Worm (Caenorhabditis elegans) whole organism, mixed stage, embryonic: ENCODE measurements around the gene C18D4.6.

Experiments
- blmp-1 ChIP-seq: fragments of 150-350 bp; optimal IDR thresholded peaks from 2 replicates; lab custom pipeline; 2014; ENCODE audit warnings: missing biosample characterization, missing genetic modification characterization
- ces-1 ChIP-seq: fragments of 150-350 bp; optimal IDR thresholded peaks from 2 replicates; lab custom pipeline; 2014; ENCODE audit warnings: missing biosample characterization, missing genetic modification reagents, missing genetic modification characterization
- lin-13 ChIP-seq: fragments of 150-350 bp; optimal IDR thresholded peaks from 2 replicates; lab custom pipeline; 2014; ENCODE audit warnings: missing biosample characterization, missing genetic modification characterization
- lsy-2 ChIP-seq: fragments of 150-350 bp; optimal IDR thresholded peaks from 2 replicates; lab custom pipeline; 2014; ENCODE audit warnings: missing biosample characterization, missing genetic modification characterization
- mep-1 ChIP-seq: fragments of 150-350 bp; optimal IDR thresholded peaks from 2 replicates; lab custom pipeline; 2017; ENCODE audit warnings: missing biosample characterization, missing genetic modification reagents, missing genetic modification characterization, inconsistent platforms

- TF ChIP-seq lsy-2 (tag; lab: Kevin White, UChicago) (no peak), lin-13 (no peak), ces-1 (GFP tag; lab: Kevin White, UChicago) (no peak), mep-1 (tag; lab: Kevin White, UChicago) (no peak), blmp-1 (tag; lab: Kevin White, UChicago) (no peak)
Observed at ce11 chrV:17527729-17528128, 10.4 kb downstream of the C18D4.6 start, which contains the start of gene srz-90.
